Worm (Caenorhabditis elegans) whole organism, L1 larva: ENCODE data around the gene K09D9.9.

ENCODE experiments used
- C04F5.9 ChIP-seq: sonication (generic microtip); optimal IDR thresholded peaks from 2 replicates; lab custom pipeline; 2016; ENCODE audit warnings: missing genetic modification characterization, missing compliant biosample characterization
- C16A3.4 ChIP-seq: fragments of 150-350 bp; optimal IDR thresholded peaks from 2 replicates; lab custom pipeline; 2014; ENCODE audit warnings: missing biosample characterization, missing genetic modification characterization
- blmp-1 ChIP-seq: fragments of 150-350 bp; optimal IDR thresholded peaks from 2 replicates; lab custom pipeline; 2014; ENCODE audit warnings: missing biosample characterization, missing genetic modification characterization
- ceh-63 ChIP-seq: fragments of 200-800 bp; sonication (Bioruptor generic); optimal IDR thresholded peaks from 2 replicates; lab custom pipeline; 2018; ENCODE audit warnings: mild to moderate bottlenecking, missing genetic modification characterization, missing compliant biosample characterization
- ceh-8 ChIP-seq: fragments of 200-800 bp; sonication (Bioruptor generic); optimal IDR thresholded peaks from 2 replicates; lab custom pipeline; 2018; ENCODE audit warnings: mild to moderate bottlenecking, missing genetic modification characterization, moderate library complexity, missing compliant biosample characterization
- ceh-82 ChIP-seq, 3 experiments: fragments of 150-350 bp in 1 of 3; sonication (generic microtip) in 2 of 3; optimal IDR thresholded peaks; 2 replicates each; lab custom pipeline; 2014 to 2017; ENCODE audit warnings: missing biosample characterization in 3 of 3, missing genetic modification characterization in 3 of 3
- ces-1 ChIP-seq: fragments of 150-350 bp; optimal IDR thresholded peaks from 2 replicates; lab custom pipeline; 2014; ENCODE audit warnings: missing biosample characterization, missing genetic modification reagents, missing genetic modification characterization
- dpl-1 ChIP-seq, 3 experiments: fragments of 150-350 bp in 2 of 3; sonication (generic microtip) in 1 of 3; optimal IDR thresholded peaks; 2 replicates each; lab custom pipeline; 2014 to 2017; ENCODE audit warnings: missing biosample characterization in 3 of 3, missing genetic modification characterization in 3 of 3, missing genetic modification reagents in 3 of 3
- dsc-1 ChIP-seq: sonication (generic microtip); optimal IDR thresholded peaks from 2 replicates; lab custom pipeline; 2016; ENCODE audit warnings: mild to moderate bottlenecking, missing genetic modification characterization, missing compliant biosample characterization
- efl-1 ChIP-seq, 4 experiments: fragments of 150-350 bp; optimal IDR thresholded peaks in 3 of 4; peaks in 1 of 4; 1 replicate in 1 of 4; 2 replicates in 3 of 4; lab custom pipeline; 2014; ENCODE audit warnings: missing biosample characterization in 2 of 4, missing genetic modification characterization in 2 of 4, missing genetic modification reagents in 2 of 4
- efl-3 ChIP-seq: fragments of 200-800 bp; sonication (Bioruptor generic); optimal IDR thresholded peaks from 2 replicates; lab custom pipeline; 2018; ENCODE audit warnings: mild to moderate bottlenecking, missing genetic modification characterization, missing compliant biosample characterization
- fos-1 ChIP-seq: fragments of 150-350 bp; optimal IDR thresholded peaks from 2 replicates; lab custom pipeline; 2014; ENCODE audit warnings: missing biosample characterization, missing genetic modification characterization
- grh-1 ChIP-seq: fragments of 200-800 bp; sonication (Bioruptor generic); IDR thresholded peaks from 2 replicates; pipeline ENCODE4 v1.3.6; 2022; ENCODE audit warnings: missing genetic modification reagents, missing genetic modification characterization, missing compliant biosample characterization
- hlh-4 ChIP-seq: sonication (generic microtip); optimal IDR thresholded peaks from 2 replicates; lab custom pipeline; 2016; ENCODE audit warnings: mild to moderate bottlenecking, missing genetic modification characterization, missing compliant biosample characterization
- hpl-2 ChIP-seq: fragments of 150-350 bp; optimal IDR thresholded peaks from 2 replicates; lab custom pipeline; 2014; ENCODE audit warnings: missing biosample characterization, missing genetic modification reagents, missing genetic modification characterization
- lin-14 ChIP-seq: fragments of 200-800 bp; sonication (Bioruptor generic); optimal IDR thresholded peaks from 2 replicates; lab custom pipeline; 2018; ENCODE audit warnings: mild to moderate bottlenecking, missing genetic modification characterization, moderate library complexity, missing compliant biosample characterization
- lir-3 ChIP-seq: sonication (generic microtip); optimal IDR thresholded peaks from 2 replicates; lab custom pipeline; 2016; ENCODE audit warnings: mild to moderate bottlenecking, missing genetic modification characterization, moderate library complexity, missing compliant biosample characterization; ENCODE audit not compliant: poor library complexity
- nhr-11 ChIP-seq: fragments of 150-350 bp; optimal IDR thresholded peaks from 2 replicates; lab custom pipeline; 2014; ENCODE audit warnings: missing biosample characterization, missing genetic modification characterization
- nhr-20 ChIP-seq: sonication (generic microtip); optimal IDR thresholded peaks from 2 replicates; lab custom pipeline; 2016; ENCODE audit warnings: mild to moderate bottlenecking, missing genetic modification characterization, missing compliant biosample characterization
- nhr-237 ChIP-seq: fragments of 150-350 bp; optimal IDR thresholded peaks from 2 replicates; lab custom pipeline; 2014; ENCODE audit warnings: missing biosample characterization, missing genetic modification characterization
- nhr-76 ChIP-seq: sonication (generic microtip); optimal IDR thresholded peaks from 2 replicates; lab custom pipeline; 2017; ENCODE audit warnings: missing biosample characterization, missing genetic modification characterization
- nhr-77 ChIP-seq: fragments of 150-350 bp; optimal IDR thresholded peaks from 2 replicates; lab custom pipeline; 2014; ENCODE audit warnings: missing biosample characterization, missing genetic modification characterization
- nhr-84 ChIP-seq: sonication (generic microtip); optimal IDR thresholded peaks from 2 replicates; lab custom pipeline; 2017; ENCODE audit warnings: missing biosample characterization, missing genetic modification characterization
- nhr-90 ChIP-seq: sonication (generic microtip); optimal IDR thresholded peaks from 2 replicates; lab custom pipeline; 2016; ENCODE audit warnings: mild to moderate bottlenecking, missing genetic modification characterization, missing compliant biosample characterization; ENCODE audit not compliant: poor library complexity
- pqm-1 ChIP-seq: sonication (generic microtip); optimal IDR thresholded peaks from 3 replicates; lab custom pipeline; 2017; ENCODE audit warnings: missing biosample characterization, missing genetic modification characterization
- snpc-4 ChIP-seq: fragments of 150-350 bp; optimal IDR thresholded peaks from 2 replicates; lab custom pipeline; 2014; ENCODE audit warnings: missing biosample characterization, missing genetic modification characterization
- swsn-7 ChIP-seq: sonication (generic microtip); optimal IDR thresholded peaks from 2 replicates; lab custom pipeline; 2016; ENCODE audit warnings: missing genetic modification characterization, missing compliant biosample characterization
- unc-30 ChIP-seq: sonication (generic microtip); optimal IDR thresholded peaks from 2 replicates; lab custom pipeline; 2017; ENCODE audit warnings: missing biosample characterization, missing genetic modification characterization
- unc-62 ChIP-seq: fragments of 150-350 bp; optimal IDR thresholded peaks from 2 replicates; lab custom pipeline; 2014; ENCODE audit warnings: missing biosample characterization, missing genetic modification reagents, missing genetic modification characterization
- vab-15 ChIP-seq: sonication (generic microtip); optimal IDR thresholded peaks from 2 replicates; lab custom pipeline; 2017; ENCODE audit warnings: missing genotype, mild to moderate bottlenecking, missing genetic modification characterization, missing compliant biosample characterization
- zag-1 ChIP-seq: fragments of 150-350 bp; optimal IDR thresholded peaks from 2 replicates; lab custom pipeline; 2014; ENCODE audit warnings: missing biosample characterization, missing genetic modification characterization
- ztf-11 ChIP-seq, 2 experiments: sonication (generic microtip); optimal IDR thresholded peaks; 2 replicates each; lab custom pipeline; 2016 to 2017; ENCODE audit warnings: missing genetic modification characterization in 2 of 2, missing biosample characterization in 1 of 2, missing compliant biosample characterization in 1 of 2
- ztf-4 ChIP-seq: fragments of 150-350 bp; optimal IDR thresholded peaks from 2 replicates; lab custom pipeline; 2014; ENCODE audit warnings: missing biosample characterization, missing genetic modification characterization

The K09D9.9 gene

DNA sequence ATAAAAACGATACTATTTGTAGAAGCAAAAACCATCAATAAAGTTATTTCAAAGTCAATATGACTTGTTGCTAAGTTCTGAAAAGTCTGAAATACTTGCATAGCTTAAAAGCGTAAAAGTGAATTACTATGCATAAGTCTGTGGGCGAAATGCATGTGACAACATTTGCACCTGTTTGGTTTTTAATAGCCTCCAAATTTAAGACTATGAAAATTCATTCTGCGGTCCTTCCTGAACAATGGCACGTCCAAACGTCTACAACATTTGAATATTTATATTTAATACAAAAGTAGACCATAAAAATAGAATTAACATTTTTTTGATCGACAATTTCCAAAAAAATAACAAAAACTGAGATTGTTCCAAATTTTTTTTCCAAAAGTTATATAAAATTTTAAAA is 27.8 kb upstream of the K09D9.9 start, which contains the start of gene K09D9.14:
Gene K09D9.14 (minus strand): TSS at position 101 of the 400 bp plus-strand sequence.
- TF ChIP-seq nhr-76 (tag; lab: Kevin White, UChicago) (no peak), nhr-84 (tag; lab: Kevin White, UChicago) (no peak)

DNA sequence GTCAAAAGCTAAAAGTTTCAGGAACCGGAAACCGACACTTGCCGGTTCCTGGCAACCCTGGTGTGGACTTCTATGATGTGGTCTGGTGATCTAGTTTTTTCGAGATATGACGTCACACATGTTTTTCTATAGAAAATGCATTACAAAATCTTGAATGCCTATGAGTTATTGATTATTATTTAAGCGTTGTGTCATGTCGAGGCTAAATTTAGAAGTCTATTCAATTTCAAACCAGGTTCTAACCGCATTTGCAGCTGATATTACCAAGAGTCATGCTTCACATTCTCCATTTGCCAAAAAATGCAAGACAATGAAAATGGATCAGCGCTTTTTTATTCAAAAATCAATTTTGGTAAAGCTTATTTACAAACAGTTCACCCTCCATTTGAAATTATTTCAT is 25.2 kb upstream of the K09D9.9 start, which contains the start of gene K09D9.3:
Gene K09D9.3 (plus strand): TSS at position 301 of the 400 bp plus-strand sequence.
- TF ChIP-seq fos-1 (tag; lab: Kevin White, UChicago) (no peak), blmp-1 (no peak), ceh-63 (GFP tag; lab: Kevin White, UChicago) (no peak), efl-3 (GFP tag; lab: Kevin White, UChicago) (no peak), ceh-8 (GFP tag; lab: Kevin White, UChicago) (no peak), nhr-11 (tag; lab: Kevin White, UChicago) (no peak), unc-30 (no peak), vab-15 (tag; lab: Kevin White, UChicago) (no peak), nhr-20 (no peak), dsc-1 (tag; lab: Kevin White, UChicago) (no peak), hpl-2 (GFP tag; lab: Kevin White, UChicago) (no peak), ces-1 (GFP tag; lab: Kevin White, UChicago) (no peak), grh-1 (GFP tag; lab: Robert Waterston, UW) (no peak)
- TF ChIP-seq, all 84 proteins: peak for 0

DNA sequence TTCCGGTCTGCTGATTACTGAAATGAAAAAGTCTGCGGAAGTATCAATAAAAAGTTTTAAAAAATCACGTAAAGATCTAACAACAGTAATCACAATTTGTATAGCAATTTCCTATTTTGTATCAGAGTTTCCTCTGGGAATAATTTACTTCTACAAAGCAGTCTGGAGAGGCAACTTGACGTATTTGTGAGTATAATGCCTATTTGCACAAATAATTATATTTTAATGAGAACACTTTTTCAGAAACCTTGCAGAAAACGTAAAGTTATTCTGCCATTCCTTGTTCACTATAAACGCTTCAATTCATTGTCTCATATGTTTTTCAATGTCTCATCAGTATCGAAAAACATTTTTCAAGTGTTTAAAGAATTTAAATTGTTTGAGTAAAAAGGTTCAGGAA is 24.6 kb upstream of the K09D9.9 start:
- no peak for TF ChIP-seq efl-1 (optimal IDR thresholded peaks at IDR 0.05; lab: Kevin White, UChicago)
- TF ChIP-seq efl-1 (GFP tag; optimal IDR thresholded peaks at IDR 0.05 in 1 of 2; lab: Kevin White, UChicago), result peak in 1 of 2 experiments; percentile 62
- TF ChIP-seq unc-62 (GFP tag; lab: Kevin White, UChicago), result no peak
- TF ChIP-seq nhr-77 (tag; lab: Kevin White, UChicago), result no peak
- no peak for TF ChIP-seq lin-14 (GFP tag; lab: Kevin White, UChicago)
- TF ChIP-seq ztf-11 (tag; optimal IDR thresholded peaks at IDR 0.05; lab: Kevin White, UChicago), result no peak

DNA sequence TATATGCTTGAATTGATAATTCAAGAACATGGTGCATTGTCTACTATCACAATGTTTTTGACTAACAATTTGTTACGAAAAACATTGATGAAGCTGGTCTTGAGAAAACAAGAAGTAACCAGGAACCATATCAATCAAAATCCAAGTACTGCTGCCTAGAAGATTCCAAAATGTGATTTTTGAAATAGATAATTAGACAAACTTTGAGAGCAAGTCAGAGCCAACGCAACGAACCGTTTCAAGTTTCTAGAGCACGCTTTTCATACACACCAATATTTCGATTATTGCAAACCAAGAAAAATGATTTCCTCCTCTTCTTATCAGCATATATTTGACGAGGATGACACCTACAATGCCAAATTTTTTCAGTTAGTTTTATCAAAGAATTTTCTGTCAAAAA is 22.8 kb upstream of the K09D9.9 start, which contains the start of gene srw-89:
Gene srw-89 (plus strand): TSS at position 301 of the 400 bp plus-strand sequence.
- TF ChIP-seq nhr-77 (tag; lab: Kevin White, UChicago), result no peak

DNA sequence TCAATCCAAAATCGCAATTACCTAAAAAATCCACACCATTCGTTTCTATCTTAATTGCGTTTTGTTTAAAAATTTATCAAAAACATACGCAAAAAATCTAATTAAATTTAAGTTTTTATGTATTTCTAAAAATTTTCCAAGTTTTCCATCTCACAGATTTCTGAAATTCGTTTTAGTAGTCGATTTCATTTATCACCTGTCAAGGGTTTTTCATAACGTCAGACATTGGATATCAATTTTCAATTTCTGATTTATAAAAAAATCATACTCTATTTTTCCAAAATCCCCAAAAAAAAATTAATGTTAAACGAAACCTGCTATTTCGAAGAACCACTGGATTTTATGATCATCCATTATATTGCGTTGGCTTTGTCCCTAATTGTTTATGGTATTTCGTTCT is 16.2 kb upstream of the K09D9.9 start, which contains the start of gene srh-4:
Gene srh-4 (plus strand): TSS at position 301 of the 400 bp plus-strand sequence.
- TF ChIP-seq snpc-4 (tag; lab: Kevin White, UChicago), result no peak
- no peak for TF ChIP-seq lir-3
- no peak for TF ChIP-seq ztf-4
- TF ChIP-seq ztf-11 (tag; optimal IDR thresholded peaks at IDR 0.05; lab: Kevin White, UChicago), result no peak
- no peak for TF ChIP-seq nhr-76 (tag; lab: Kevin White, UChicago)
- TF ChIP-seq C04F5.9, result no peak
- TF ChIP-seq pqm-1 (tag; lab: Kevin White, UChicago), result no peak
- no peak for TF ChIP-seq nhr-237 (tag; lab: Kevin White, UChicago)
- TF ChIP-seq zag-1 (tag; lab: Kevin White, UChicago), result no peak
- no peak for TF ChIP-seq hlh-4 (tag; lab: Kevin White, UChicago)
- no peak for TF ChIP-seq swsn-7 (tag; lab: Kevin White, UChicago)
- no peak for TF ChIP-seq nhr-90 (tag; lab: Kevin White, UChicago)
- TF ChIP-seq dpl-1 (GFP tag; optimal IDR thresholded peaks at IDR 0.05; lab: Kevin White, UChicago), result no peak
- no peak for TF ChIP-seq dsc-1 (tag; lab: Kevin White, UChicago)
- no peak for TF ChIP-seq C16A3.4 (tag; lab: Kevin White, UChicago)
- TF ChIP-seq ceh-82 (tag; optimal IDR thresholded peaks at IDR 0.05; lab: Kevin White, UChicago), result no peak
- TF ChIP-seq efl-1 (optimal IDR thresholded peaks at IDR 0.05; lab: Kevin White, UChicago), result no peak
- no peak for TF ChIP-seq efl-1 (GFP tag; optimal IDR thresholded peaks at IDR 0.05 in 1 of 2; lab: Kevin White, UChicago)
- TF ChIP-seq nhr-20, result no peak
